Worm (Caenorhabditis elegans): ENCODE data around the gene srx-42.

The srx-42 gene

DNA sequence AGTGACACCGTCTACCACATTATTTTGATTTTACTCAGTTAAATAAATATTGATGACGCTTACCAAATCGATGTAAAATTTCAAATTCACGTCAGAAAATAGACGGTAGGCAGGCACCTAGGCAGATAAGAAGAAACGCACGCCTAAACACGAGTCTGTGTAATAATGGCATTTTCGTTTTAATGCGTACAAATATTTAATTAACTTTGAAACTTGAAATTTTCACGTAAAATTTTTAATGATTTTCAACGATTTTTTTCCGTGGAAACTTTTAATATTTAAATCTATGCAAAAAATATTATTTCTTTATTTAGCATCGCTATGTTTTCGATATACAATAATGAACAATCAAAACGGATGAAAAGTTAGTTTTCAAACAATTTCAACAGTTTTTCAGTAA lies 10.4 kb downstream of the srx-42 start, which contains the start of gene C06B3.16:
TSS of gene C06B3.16 (plus strand) at position 301 of the 400 bp plus-strand sequence.
- TF ChIP-seq aha-1 (tag), result peak; percentile 18
- TF ChIP-seq mdl-1 (tag; optimal IDR thresholded peaks at IDR 0.05), result no peak

DNA sequence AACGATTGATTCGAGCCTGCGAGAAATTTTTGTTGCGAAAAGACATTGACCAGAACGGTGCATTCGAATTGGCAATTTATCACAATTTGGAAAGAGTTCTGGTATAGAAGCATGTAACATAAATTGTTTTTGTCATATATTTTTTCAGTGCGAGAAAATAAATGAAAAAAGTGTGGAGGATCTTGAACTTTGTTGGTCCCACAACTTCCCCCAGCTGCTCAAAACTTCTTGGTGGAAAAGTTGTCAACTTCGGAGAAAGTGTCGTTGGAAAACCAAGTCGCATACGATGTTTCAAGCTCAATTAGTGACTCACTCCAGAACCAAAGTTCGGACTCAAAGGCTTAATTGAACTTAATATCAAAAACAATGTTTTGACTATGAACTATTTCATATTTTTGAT lies 11.1 kb downstream of the srx-42 start:
- no peak for TF ChIP-seq nhr-11 (tag; optimal IDR thresholded peaks at IDR 0.05)
- TF ChIP-seq unc-62 (GFP tag; optimal IDR thresholded peaks at IDR 0.05 in 1 of 2), result peak in 1 of 2 experiments; percentile 34
- TF ChIP-seq unc-62 (tag; optimal IDR thresholded peaks at IDR 0.05), result no peak
- TF ChIP-seq aha-1 (tag), result peak; percentile 94

DNA sequence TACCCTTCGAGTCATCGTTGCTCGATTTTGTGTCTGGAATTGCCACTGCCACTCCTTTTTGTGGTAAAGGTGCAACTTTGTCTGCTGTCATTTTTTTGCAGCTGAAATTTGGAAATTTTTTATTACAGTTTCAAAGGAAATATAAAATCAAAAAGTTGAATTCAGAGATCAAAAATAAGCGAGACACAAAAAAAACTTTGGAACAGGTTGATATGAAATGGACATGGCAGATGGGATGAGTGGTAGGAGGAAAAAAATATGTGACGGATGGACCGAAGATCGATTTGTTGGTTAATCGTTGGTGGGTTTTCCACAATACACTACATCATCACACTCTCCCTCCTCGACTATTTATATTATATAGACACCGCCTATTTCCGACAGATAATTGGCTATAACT lies 13.7 kb downstream of the srx-42 start, which contains the start of gene R10D12.1:
TSS of gene R10D12.1 (minus strand) at position 101 of the 400 bp plus-strand sequence.
- TF ChIP-seq nhr-76 (tag; optimal IDR thresholded peaks at IDR 0.05) (no peak), nhr-28 (tag; optimal IDR thresholded peaks at IDR 0.05) (peak; percentile 19), hlh-30 (tag; optimal IDR thresholded peaks at IDR 0.05; ENCODE audit: insufficient read depth) (peak; percentile 7)

DNA sequence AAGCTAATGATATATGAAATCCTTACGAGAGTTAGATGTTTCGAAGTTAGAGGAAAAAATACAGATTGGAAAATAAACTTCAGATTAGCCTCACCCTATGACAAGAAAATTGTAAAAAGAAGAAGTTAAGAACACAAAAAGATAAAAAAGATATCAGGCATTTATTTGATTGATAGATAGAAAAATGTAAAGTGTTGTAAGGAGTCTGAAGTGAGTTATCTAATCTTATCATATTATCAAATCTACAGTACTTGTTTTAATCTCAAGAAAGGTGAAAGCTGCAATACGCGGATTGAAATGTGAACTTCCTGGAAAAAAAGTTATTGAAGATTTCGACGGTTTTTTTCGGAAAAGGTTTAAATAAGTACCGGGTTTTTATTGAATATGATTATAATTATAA lies 14.6 kb downstream of the srx-42 start:
- no peak for TF ChIP-seq dve-1 (tag; optimal IDR thresholded peaks at IDR 0.05; ENCODE audit: insufficient read depth)
- no peak for TF ChIP-seq F10B5.3 (tag; optimal IDR thresholded peaks at IDR 0.05)

DNA sequence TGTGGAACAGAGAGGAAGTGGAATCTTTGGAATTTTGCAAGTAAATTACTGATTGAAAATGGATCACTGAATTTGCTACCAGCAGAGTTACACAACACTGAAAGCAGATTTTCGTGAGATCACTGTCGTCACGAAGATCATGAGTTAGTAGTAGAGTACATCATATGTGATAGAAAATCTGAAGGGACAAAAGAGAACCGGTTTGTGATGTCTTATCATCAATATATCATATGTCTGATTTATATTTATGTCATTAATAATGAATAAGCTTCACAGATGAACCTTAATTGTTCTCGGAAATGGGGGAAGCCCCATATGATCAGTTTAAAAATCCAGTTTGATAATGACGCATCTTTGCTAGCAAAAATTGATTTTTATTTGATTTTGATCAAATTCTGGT lies 15.2 kb downstream of the srx-42 start:
- TF ChIP-seq pha-4 (GFP tag; IDR thresholded peaks at IDR 0.05), result no peak
- no peak for TF ChIP-seq pha-4 (tag; optimal IDR thresholded peaks at IDR 0.05)
- no peak for TF ChIP-seq cey-2 (tag; optimal IDR thresholded peaks at IDR 0.05; ENCODE audit: borderline replicate concordance, insufficient read depth)
- TF ChIP-seq nhr-6 (tag; optimal IDR thresholded peaks at IDR 0.05), result no peak
- TF ChIP-seq mdl-1 (tag; optimal IDR thresholded peaks at IDR 0.05), result peak in 1 of 2 experiments; percentile 44
- no peak for TF ChIP-seq spr-3 (GFP tag; optimal IDR thresholded peaks at IDR 0.05)
- no peak for TF ChIP-seq set-16 (GFP tag; IDR thresholded peaks at IDR 0.05)
- no peak for TF ChIP-seq nhr-102 (tag; optimal IDR thresholded peaks at IDR 0.05)
- TF ChIP-seq daf-12 (tag; optimal IDR thresholded peaks at IDR 0.05), result no peak
- TF ChIP-seq hlh-30 (tag; optimal IDR thresholded peaks at IDR 0.05; ENCODE audit: insufficient read depth), result peak; percentile 70
- no peak for TF ChIP-seq D1046.2 (GFP tag; IDR thresholded peaks at IDR 0.05)
- no peak for TF ChIP-seq egl-27 (tag; optimal IDR thresholded peaks at IDR 0.05)
- no peak for TF ChIP-seq Y105C5A.15 (GFP tag; IDR thresholded peaks at IDR 0.05)
- no peak for TF ChIP-seq madf-5 (GFP tag; IDR thresholded peaks at IDR 0.05)
- peak; percentile 33 for TF ChIP-seq nhr-28 (tag; optimal IDR thresholded peaks at IDR 0.05)
- TF ChIP-seq fkh-10 (GFP tag; optimal IDR thresholded peaks at IDR 0.05), result no peak
- no peak for TF ChIP-seq lsy-2 (tag; optimal IDR thresholded peaks at IDR 0.05)
- no peak for TF ChIP-seq ctbp-1 (GFP tag; IDR thresholded peaks at IDR 0.05)
- TF ChIP-seq lin-39 (tag; optimal IDR thresholded peaks at IDR 0.05), result no peak
- peak; percentile 23 for TF ChIP-seq aha-1 (tag)

DNA sequence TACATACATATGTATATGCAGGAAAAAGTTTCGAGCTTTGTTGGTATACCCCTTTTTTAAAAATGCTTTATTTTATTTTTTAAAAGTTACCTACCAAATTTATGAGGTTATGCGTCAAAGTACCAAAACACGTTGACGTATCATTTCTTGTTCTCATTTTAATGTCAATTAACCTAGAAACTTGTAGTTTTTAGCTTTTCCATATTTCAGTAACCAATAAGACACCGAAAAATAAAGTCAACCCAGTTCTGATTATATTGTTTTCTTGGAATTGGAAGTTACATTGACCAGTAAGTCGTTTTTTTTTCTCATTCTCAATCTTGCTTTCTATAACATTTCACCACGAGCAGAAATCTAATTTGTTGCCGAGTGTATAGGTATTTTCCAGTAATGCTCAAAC lies 16.0 kb downstream of the srx-42 start, which contains the start of gene srw-145:
TSS of gene srw-145 (plus strand) at position 301 of the 400 bp plus-strand sequence.
- no peak for TF ChIP-seq spr-1 (tag; optimal IDR thresholded peaks at IDR 0.05)
- no peak for TF ChIP-seq lsy-2 (tag; optimal IDR thresholded peaks at IDR 0.05)
- peak; percentile 41 for TF ChIP-seq aha-1 (tag)
- peak; percentile 6 for TF ChIP-seq nhr-11 (tag; optimal IDR thresholded peaks at IDR 0.05)

ce11 chrV:13942082-13942481 lies 21.3 kb downstream of the srx-42 start, which contains the start of gene dpr-1:
dpr-1 (minus strand) TSS chrV:13942182.
- TF ChIP-seq mes-2 (tag; optimal IDR thresholded peaks at IDR 0.05; ENCODE audit: poor library complexity, severe bottlenecking), result no peak
- no peak for TF ChIP-seq Y105C5A.15 (GFP tag; IDR thresholded peaks at IDR 0.05)
- no peak for TF ChIP-seq lir-3 (tag; optimal IDR thresholded peaks at IDR 0.05)
- no peak for TF ChIP-seq dmd-9 (GFP tag; IDR thresholded peaks at IDR 0.05)
- no peak for TF ChIP-seq nhr-111 (GFP tag; optimal IDR thresholded peaks at IDR 0.05)
- TF ChIP-seq mxl-2 (GFP tag; conservative IDR thresholded peaks at IDR 0.05), result no peak
- no peak for TF ChIP-seq lim-7 (GFP tag; IDR thresholded peaks at IDR 0.05)
- no peak for TF ChIP-seq aly-2 (tag; optimal IDR thresholded peaks at IDR 0.05)
- no peak for TF ChIP-seq dve-1 (tag; optimal IDR thresholded peaks at IDR 0.05; ENCODE audit: insufficient read depth)
- TF ChIP-seq snpc-4 (tag; optimal IDR thresholded peaks at IDR 0.05), result no peak
- TF ChIP-seq egl-27 (tag; optimal IDR thresholded peaks at IDR 0.05), result no peak
- TF ChIP-seq cey-2 (tag; optimal IDR thresholded peaks at IDR 0.05; ENCODE audit: borderline replicate concordance, insufficient read depth), result no peak
- TF ChIP-seq skn-1 (tag; optimal IDR thresholded peaks at IDR 0.05), result no peak
- TF ChIP-seq Y48G9A.11 (GFP tag; IDR thresholded peaks at IDR 0.05), result no peak
- no peak for TF ChIP-seq daf-8 (GFP tag; IDR thresholded peaks at IDR 0.05)
